Fruit fly (Drosophila melanogaster) whole organism, wandering third instar larva: ENCODE results near the gene Awh.

Experiments used
- Abd-B ChIP-seq: fragments of >200 bp; optimal IDR thresholded peaks from 2 replicates; lab custom pipeline; 2017; ENCODE audit warnings: missing biosample characterization, missing genetic modification characterization
- CrebA ChIP-seq: fragments of 200-800 bp; sonication (Bioruptor generic); optimal IDR thresholded peaks from 2 replicates; lab custom pipeline; 2016; ENCODE audit warnings: missing biosample characterization, mild to moderate bottlenecking, missing genetic modification characterization, borderline replicate concordance
- Dif ChIP-seq: fragments of 200-275, 200-300 bp; sonication (Bioruptor generic); optimal IDR thresholded peaks from 2 replicates; lab custom pipeline; 2018; ENCODE audit warnings: missing biosample characterization, missing genetic modification characterization; ENCODE audit not compliant: partially characterized antibody
- GATAd ChIP-seq: sonication (Bioruptor generic); optimal IDR thresholded peaks from 2 replicates; lab custom pipeline; 2016; ENCODE audit warnings: missing biosample characterization, missing genetic modification characterization
- Hr78 ChIP-seq: fragments of >200 bp; optimal IDR thresholded peaks from 2 replicates; lab custom pipeline; 2017; ENCODE audit warnings: missing biosample characterization, missing genetic modification characterization
- Myc ChIP-seq: fragments of >200 bp; optimal IDR thresholded peaks from 2 replicates; lab custom pipeline; 2017
- OdsH ChIP-seq: fragments of 200-800 bp; sonication (Bioruptor generic); optimal IDR thresholded peaks from 2 replicates; lab custom pipeline; 2016; ENCODE audit warnings: missing biosample characterization, mild to moderate bottlenecking, missing genetic modification characterization
- br ChIP-seq: fragments of 200-800 bp; sonication (Bioruptor generic); optimal IDR thresholded peaks from 2 replicates; lab custom pipeline; 2016; ENCODE audit warnings: missing biosample characterization, missing genetic modification characterization
- fru ChIP-seq: fragments of 200-800 bp; sonication (Bioruptor generic); optimal IDR thresholded peaks from 3 replicates; lab custom pipeline; 2016; ENCODE audit warnings: missing biosample characterization, mild to moderate bottlenecking, missing genetic modification characterization
- h ChIP-seq: fragments of 200-800 bp; sonication (Bioruptor generic); optimal IDR thresholded peaks from 3 replicates; lab custom pipeline; 2016; ENCODE audit warnings: missing biosample characterization, mild to moderate bottlenecking, missing genetic modification characterization
- pan ChIP-seq: fragments of >200 bp; optimal IDR thresholded peaks from 2 replicates; lab custom pipeline; 2017
- sage ChIP-seq: fragments of 200-800 bp; sonication (Bioruptor generic); optimal IDR thresholded peaks from 2 replicates; lab custom pipeline; 2016; ENCODE audit warnings: missing biosample characterization, mild to moderate bottlenecking, missing genetic modification characterization
- usp ChIP-seq: fragments of >200 bp; optimal IDR thresholded peaks from 2 replicates; lab custom pipeline; 2017; ENCODE audit warnings: missing biosample characterization, missing genetic modification characterization
- woc ChIP-seq: sonication (Bioruptor generic); optimal IDR thresholded peaks from 2 replicates; lab custom pipeline; 2016; ENCODE audit warnings: missing biosample characterization, mild to moderate bottlenecking, missing genetic modification characterization

- TF ChIP-seq Hr78 (no peak), h (GFP tag; lab: Kevin White, UChicago) (peak; percentile 41), usp (GFP tag; lab: Kevin White, UChicago) (no peak), br (GFP tag; lab: Kevin White, UChicago) (peak; percentile 13), Abd-B (no peak), OdsH (GFP tag; lab: Kevin White, UChicago) (no peak), Dif (GFP tag; lab: Kevin White, UChicago) (no peak), sage (no peak), GATAd (GFP tag; lab: Kevin White, UChicago) (no peak), pan (no peak), woc (GFP tag; lab: Kevin White, UChicago) (no peak), CrebA (GFP tag; lab: Kevin White, UChicago) (no peak), fru (GFP tag; lab: Kevin White, UChicago) (no peak), Myc (lab: Kevin White, UChicago) (no peak)
Measured at dm6 chr3L:3896553-3897034, 50.6 kb downstream of the Awh start, which contains the start of the genes Gr63a and Lamtor4.
